Fruit fly (Drosophila melanogaster): ENCODE measurements around the gene Sc2.

Gene Sc2

dm6 chr3L:3882046-3882445, 21.2 kb upstream of the Sc2 start:
- TF ChIP-seq Clk (GFP tag; optimal IDR thresholded peaks at IDR 0.05), result no peak
- no peak for TF ChIP-seq Hr96 (GFP tag; optimal IDR thresholded peaks at IDR 0.05)
- no peak for TF ChIP-seq ovo (GFP tag; optimal IDR thresholded peaks at IDR 0.05)
- TF ChIP-seq toe (GFP tag; optimal IDR thresholded peaks at IDR 0.05), result no peak
- no peak for TF ChIP-seq cnc (optimal IDR thresholded peaks at IDR 0.05)
- no peak for TF ChIP-seq kay (GFP tag; ENCODE audit: borderline replicate concordance)
- TF ChIP-seq CG14711 (tag; optimal IDR thresholded peaks at IDR 0.05), result no peak
- TF ChIP-seq CG7101 (tag; optimal IDR thresholded peaks at IDR 0.05), result no peak
- TF ChIP-seq CG12768 (GFP tag; optimal IDR thresholded peaks at IDR 0.05), result no peak
- TF ChIP-seq tj (GFP tag; optimal IDR thresholded peaks at IDR 0.05), result no peak
- TF ChIP-seq Mnt (GFP tag; optimal IDR thresholded peaks at IDR 0.05), result no peak
- no peak for TF ChIP-seq Crg-1 (GFP tag; optimal IDR thresholded peaks at IDR 0.05)

- TF ChIP-seq tj (GFP tag; optimal IDR thresholded peaks at IDR 0.05) (no peak), Mnt (GFP tag; optimal IDR thresholded peaks at IDR 0.05) (no peak), kay (GFP tag; ENCODE audit: borderline replicate concordance) (no peak), cic (GFP tag; optimal IDR thresholded peaks at IDR 0.05) (no peak), bab1 (GFP tag; optimal IDR thresholded peaks at IDR 0.05) (no peak), pad (GFP tag; optimal IDR thresholded peaks at IDR 0.05) (no peak), CG1620 (GFP tag; optimal IDR thresholded peaks at IDR 0.05) (no peak), ovo (GFP tag; optimal IDR thresholded peaks at IDR 0.05) (no peak), Hr96 (GFP tag; optimal IDR thresholded peaks at IDR 0.05) (no peak)
Observed at dm6 chr3L:3885933-3886332, 17.4 kb upstream of the Sc2 start.

- no peak for TF ChIP-seq cic (GFP tag; optimal IDR thresholded peaks at IDR 0.05)
Observed at dm6 chr3L:3887392-3887791, 15.9 kb upstream of the Sc2 start.

- TF ChIP-seq bab1 (GFP tag; optimal IDR thresholded peaks at IDR 0.05), result no peak
- no peak for TF ChIP-seq CG11617 (GFP tag; optimal IDR thresholded peaks at IDR 0.05)
- no peak for TF ChIP-seq toe (GFP tag; optimal IDR thresholded peaks at IDR 0.05)
- no peak for TF ChIP-seq CG7045 (GFP tag; optimal IDR thresholded peaks at IDR 0.05)
- no peak for TF ChIP-seq Hr96 (GFP tag; optimal IDR thresholded peaks at IDR 0.05)
- no peak for TF ChIP-seq Clk (GFP tag; optimal IDR thresholded peaks at IDR 0.05)
- TF ChIP-seq CG1620 (GFP tag; optimal IDR thresholded peaks at IDR 0.05), result no peak
- no peak for TF ChIP-seq CG14711 (tag; optimal IDR thresholded peaks at IDR 0.05)
- no peak for TF ChIP-seq cnc (optimal IDR thresholded peaks at IDR 0.05)
Observed at dm6 chr3L:3890860-3891259, 12.4 kb upstream of the Sc2 start.

- TF ChIP-seq CG11617 (GFP tag; optimal IDR thresholded peaks at IDR 0.05), result peak; percentile 4
- TF ChIP-seq Crg-1 (GFP tag; optimal IDR thresholded peaks at IDR 0.05), result no peak
- peak; percentile 58 for TF ChIP-seq CG5204 (GFP tag; optimal IDR thresholded peaks at IDR 0.05)
- TF ChIP-seq toe (GFP tag; optimal IDR thresholded peaks at IDR 0.05), result peak; percentile 32
- TF ChIP-seq cic (GFP tag; optimal IDR thresholded peaks at IDR 0.05), result peak; percentile 2
- TF ChIP-seq CG12768 (GFP tag; optimal IDR thresholded peaks at IDR 0.05), result no peak
- peak; percentile 47 for TF ChIP-seq kay (GFP tag; ENCODE audit: borderline replicate concordance)
- TF ChIP-seq CG33017 (tag; optimal IDR thresholded peaks at IDR 0.05), result peak; percentile 63
- TF ChIP-seq CG14711 (tag; optimal IDR thresholded peaks at IDR 0.05), result no peak
Observed at dm6 chr3L:3892154-3892624, 11.1 kb upstream of the Sc2 start, which contains the start of gene Fie. Gene Fie (plus strand): TSS chr3L:3892574.

- TF ChIP-seq ovo (GFP tag; optimal IDR thresholded peaks at IDR 0.05), result no peak
- TF ChIP-seq CG12768 (GFP tag; optimal IDR thresholded peaks at IDR 0.05), result no peak
- TF ChIP-seq kay (GFP tag; ENCODE audit: borderline replicate concordance), result no peak
- TF ChIP-seq CG7045 (GFP tag; optimal IDR thresholded peaks at IDR 0.05), result no peak
- no peak for TF ChIP-seq Crg-1 (GFP tag; optimal IDR thresholded peaks at IDR 0.05)
- TF ChIP-seq CG7101 (tag; optimal IDR thresholded peaks at IDR 0.05), result no peak
- TF ChIP-seq cic (GFP tag; optimal IDR thresholded peaks at IDR 0.05), result no peak
- TF ChIP-seq toe (GFP tag; optimal IDR thresholded peaks at IDR 0.05), result no peak
- TF ChIP-seq tj (GFP tag; optimal IDR thresholded peaks at IDR 0.05), result no peak
- no peak for TF ChIP-seq CG14711 (tag; optimal IDR thresholded peaks at IDR 0.05)
- TF ChIP-seq cnc (optimal IDR thresholded peaks at IDR 0.05), result no peak
- no peak for TF ChIP-seq Clk (GFP tag; optimal IDR thresholded peaks at IDR 0.05)
- TF ChIP-seq CG33017 (tag; optimal IDR thresholded peaks at IDR 0.05), result no peak
- TF ChIP-seq CG5204 (GFP tag; optimal IDR thresholded peaks at IDR 0.05), result no peak
Observed at dm6 chr3L:3894413-3894812, 8.9 kb upstream of the Sc2 start.

- TF ChIP-seq CG14711 (tag; optimal IDR thresholded peaks at IDR 0.05), result peak; percentile 47
- TF ChIP-seq CG12768 (GFP tag; optimal IDR thresholded peaks at IDR 0.05), result peak; percentile 37
- TF ChIP-seq bab1 (GFP tag; optimal IDR thresholded peaks at IDR 0.05), result peak; percentile 19
- peak; percentile 33 for TF ChIP-seq pad (GFP tag; optimal IDR thresholded peaks at IDR 0.05)
- no peak for TF ChIP-seq cnc (optimal IDR thresholded peaks at IDR 0.05)
- TF ChIP-seq cic (GFP tag; optimal IDR thresholded peaks at IDR 0.05), result peak; percentile 37
- peak; percentile 39 for TF ChIP-seq Mnt (GFP tag; optimal IDR thresholded peaks at IDR 0.05)
- TF ChIP-seq CG5204 (GFP tag; optimal IDR thresholded peaks at IDR 0.05), result no peak
- peak; percentile 6 for TF ChIP-seq CG7045 (GFP tag; optimal IDR thresholded peaks at IDR 0.05)
- TF ChIP-seq CG7101 (tag; optimal IDR thresholded peaks at IDR 0.05), result peak; percentile 24
- peak; percentile 3 for TF ChIP-seq CG11617 (GFP tag; optimal IDR thresholded peaks at IDR 0.05)
- TF ChIP-seq CG1620 (GFP tag; optimal IDR thresholded peaks at IDR 0.05), result peak; percentile 37
- no peak for TF ChIP-seq Hr96 (GFP tag; optimal IDR thresholded peaks at IDR 0.05)
- no peak for TF ChIP-seq CG33017 (tag; optimal IDR thresholded peaks at IDR 0.05)
- peak; percentile 73 for TF ChIP-seq Crg-1 (GFP tag; optimal IDR thresholded peaks at IDR 0.05)
- no peak for TF ChIP-seq kay (GFP tag; ENCODE audit: borderline replicate concordance)
Observed at dm6 chr3L:3896553-3897034, 6.7 kb upstream of the Sc2 start, which contains the start of the genes Gr63a and Lamtor4. Gene Gr63a (minus strand): TSS chr3L:3896603. Gene Lamtor4 (plus strand): TSS chr3L:3896900.

Measured in whole organism, adult.